Worm (Caenorhabditis elegans) whole organism, L3 larva: ENCODE measurements around the gene F38A5.2.

ENCODE experiments used
- R02D3.7 ChIP-seq: fragments of 150-350 bp; optimal IDR thresholded peaks from 2 replicates; lab custom pipeline; 2014; ENCODE audit warnings: missing biosample characterization, missing genetic modification characterization
- ZK546.5 ChIP-seq: sonication (generic microtip); optimal IDR thresholded peaks from 2 replicates; lab custom pipeline; 2017; ENCODE audit warnings: missing biosample characterization, missing genetic modification characterization
- ceh-28 ChIP-seq: fragments of 150-350 bp; optimal IDR thresholded peaks from 2 replicates; lab custom pipeline; 2014; ENCODE audit warnings: missing biosample characterization, missing genetic modification reagents, missing genetic modification characterization
- ceh-82 ChIP-seq: fragments of 150-350 bp; optimal IDR thresholded peaks from 2 replicates; lab custom pipeline; 2014; ENCODE audit warnings: missing biosample characterization, missing genetic modification characterization
- ceh-9 ChIP-seq: sonication (generic microtip); optimal IDR thresholded peaks from 2 replicates; lab custom pipeline; 2018; ENCODE audit warnings: missing biosample characterization, missing genetic modification characterization
- daf-12 ChIP-seq: fragments of 150-350 bp; optimal IDR thresholded peaks from 2 replicates; lab custom pipeline; 2014; ENCODE audit warnings: missing biosample characterization, missing genetic modification reagents, missing genetic modification characterization
- egl-5 ChIP-seq: fragments of 150-350 bp; optimal IDR thresholded peaks from 2 replicates; lab custom pipeline; 2017; ENCODE audit warnings: missing biosample characterization, missing genetic modification reagents, missing genetic modification characterization, inconsistent platforms
- elt-2 ChIP-seq: sonication (generic microtip); optimal IDR thresholded peaks from 2 replicates; lab custom pipeline; 2016; ENCODE audit warnings: missing genetic modification reagents, mild to moderate bottlenecking, missing genetic modification characterization, missing compliant biosample characterization
- elt-3 ChIP-seq, 3 experiments: fragments of 150-350 bp in 1 of 3; sonication (generic microtip) in 2 of 3; optimal IDR thresholded peaks; 2 replicates in 2 of 3; 4 replicates in 1 of 3; lab custom pipeline; 2014 to 2017; ENCODE audit warnings: missing biosample characterization in 3 of 3, missing genetic modification characterization in 3 of 3
- eor-1 ChIP-seq, 2 experiments: fragments of 150-350 bp; optimal IDR thresholded peaks; 2 replicates each; lab custom pipeline; 2014 to 2018; ENCODE audit warnings: missing biosample characterization in 2 of 2, missing genetic modification characterization in 2 of 2
- fkh-10 ChIP-seq: sonication (generic microtip); optimal IDR thresholded peaks from 2 replicates; lab custom pipeline; 2017; ENCODE audit warnings: missing biosample characterization, missing genetic modification reagents, missing genetic modification characterization
- fkh-2 ChIP-seq: fragments of 150-350 bp; optimal IDR thresholded peaks from 2 replicates; lab custom pipeline; 2014; ENCODE audit warnings: missing biosample characterization, missing genetic modification reagents, missing genetic modification characterization
- fos-1 ChIP-seq: fragments of 150-350 bp; optimal IDR thresholded peaks from 2 replicates; lab custom pipeline; 2014; ENCODE audit warnings: missing biosample characterization, missing genetic modification characterization
- hmg-11 ChIP-seq: sonication (generic microtip); optimal IDR thresholded peaks from 2 replicates; lab custom pipeline; 2016; ENCODE audit warnings: missing genetic modification characterization, missing compliant biosample characterization
- jun-1 ChIP-seq: fragments of 150-350 bp; optimal IDR thresholded peaks from 2 replicates; lab custom pipeline; 2014; ENCODE audit warnings: missing biosample characterization, missing genetic modification reagents, missing genetic modification characterization
- lin-15B ChIP-seq: fragments of 150-350 bp; optimal IDR thresholded peaks from 2 replicates; lab custom pipeline; 2014; ENCODE audit warnings: missing biosample characterization, missing genetic modification characterization
- lin-39 ChIP-seq: fragments of 150-350 bp; optimal IDR thresholded peaks from 2 replicates; lab custom pipeline; 2018; ENCODE audit warnings: missing biosample characterization, missing genetic modification reagents, missing genetic modification characterization
- lsy-12 ChIP-seq: sonication (generic microtip); optimal IDR thresholded peaks from 2 replicates; lab custom pipeline; 2016; ENCODE audit warnings: mild to moderate bottlenecking, missing genetic modification characterization, missing compliant biosample characterization
- mdl-1 ChIP-seq: fragments of 150-350 bp; optimal IDR thresholded peaks from 2 replicates; lab custom pipeline; 2014; ENCODE audit warnings: missing biosample characterization, missing genetic modification characterization
- mml-1 ChIP-seq: fragments of 150-350 bp; sonication (generic microtip); optimal IDR thresholded peaks from 3 replicates; lab custom pipeline; 2014; ENCODE audit warnings: missing biosample characterization, missing genetic modification characterization
- nfya-1 ChIP-seq: sonication (generic microtip); optimal IDR thresholded peaks from 2 replicates; lab custom pipeline; 2017; ENCODE audit warnings: missing genetic modification characterization, mild to moderate bottlenecking, missing compliant biosample characterization, antibody characterized with exemption, moderate library complexity; ENCODE audit not compliant: insufficient read depth
- nhr-12 ChIP-seq: fragments of 150-350 bp; optimal IDR thresholded peaks from 2 replicates; lab custom pipeline; 2014; ENCODE audit warnings: missing biosample characterization, missing genetic modification characterization
- nhr-23 ChIP-seq: fragments of 150-350 bp; optimal IDR thresholded peaks from 2 replicates; lab custom pipeline; 2014; ENCODE audit warnings: missing biosample characterization, missing genetic modification reagents, missing genetic modification characterization
- nhr-25 ChIP-seq: sonication (generic microtip); optimal IDR thresholded peaks from 2 replicates; lab custom pipeline; 2017; ENCODE audit warnings: missing biosample characterization, missing genetic modification characterization
- nhr-43 ChIP-seq: sonication (generic microtip); optimal IDR thresholded peaks from 2 replicates; lab custom pipeline; 2016; ENCODE audit warnings: mild to moderate bottlenecking, missing genetic modification characterization, missing compliant biosample characterization; ENCODE audit not compliant: poor library complexity, severe bottlenecking
- nhr-67 ChIP-seq: fragments of 150-350 bp; optimal IDR thresholded peaks from 2 replicates; lab custom pipeline; 2014; ENCODE audit warnings: missing biosample characterization, missing genetic modification characterization
- nhr-76 ChIP-seq: fragments of 150-350 bp; sonication (generic microtip); optimal IDR thresholded peaks from 5 replicates; lab custom pipeline; 2014; ENCODE audit warnings: missing biosample characterization, missing genetic modification characterization
- nhr-77 ChIP-seq: fragments of 150-350 bp; optimal IDR thresholded peaks from 2 replicates; lab custom pipeline; 2014; ENCODE audit warnings: missing biosample characterization, missing genetic modification characterization
- pha-4 ChIP-seq: fragments of 150-350 bp; optimal IDR thresholded peaks from 2 replicates; lab custom pipeline; 2014; ENCODE audit warnings: missing biosample characterization, missing genetic modification reagents, missing genetic modification characterization
- pqm-1 ChIP-seq: fragments of 150-350 bp; optimal IDR thresholded peaks from 2 replicates; lab custom pipeline; 2017; ENCODE audit warnings: missing biosample characterization, missing genetic modification characterization, inconsistent platforms
- sea-2 ChIP-seq: fragments of 150-350 bp; sonication (generic microtip); optimal IDR thresholded peaks from 4 replicates; lab custom pipeline; 2014; ENCODE audit warnings: missing biosample characterization, missing genetic modification reagents, missing genetic modification characterization
- skn-1 ChIP-seq: fragments of 150-350 bp; optimal IDR thresholded peaks from 2 replicates; lab custom pipeline; 2014; ENCODE audit warnings: missing biosample characterization, missing genetic modification characterization
- unc-62 ChIP-seq: fragments of 150-350 bp; sonication (generic microtip); optimal IDR thresholded peaks from 4 replicates; lab custom pipeline; 2014; ENCODE audit warnings: missing biosample characterization, missing genetic modification reagents, missing genetic modification characterization
- ztf-4 ChIP-seq: fragments of 150-350 bp; optimal IDR thresholded peaks from 2 replicates; lab custom pipeline; 2014; ENCODE audit warnings: missing biosample characterization, missing genetic modification characterization

Gene F38A5.2

ce11 chrIV:6576728-6577101 lies 8.5 kb downstream of the F38A5.2 start:
- TF ChIP-seq nhr-23 (tag; lab: Kevin White, UChicago) (peak; percentile 76), elt-2 (tag; lab: Kevin White, UChicago) (peak; percentile 53), hmg-11 (tag; lab: Kevin White, UChicago) (peak; percentile 58), pha-4 (peak; percentile 80), R02D3.7 (peak; percentile 12), nhr-43 (peak; percentile 43), pqm-1 (tag; lab: Kevin White, UChicago) (peak; percentile 50), lin-15B (tag; lab: Kevin White, UChicago) (peak; percentile 30), jun-1 (tag; lab: Kevin White, UChicago) (peak; percentile 17), ceh-28 (peak; percentile 3), eor-1 (tag; optimal IDR thresholded peaks at IDR 0.05; lab: Kevin White, UChicago) (no peak), nhr-25 (tag; lab: Kevin White, UChicago) (peak; percentile 81), lsy-12 (peak; percentile 11), elt-3 (tag; optimal IDR thresholded peaks at IDR 0.05; lab: Kevin White, UChicago) (no peak), fos-1 (tag; lab: Kevin White, UChicago) (no peak), nfya-1 (tag; lab: Kevin White, UChicago) (peak; percentile 59), egl-5 (no peak)
- TF ChIP-seq, all 47 proteins: peak for 13

ce11 chrIV:6575959-6576727 lies 9.1 kb downstream of the F38A5.2 start:
- TF ChIP-seq ceh-9 (tag; lab: Kevin White, UChicago) (no peak), pqm-1 (tag; lab: Kevin White, UChicago) (no peak), unc-62 (no peak), mml-1 (no peak), pha-4 (peak; percentile 74)
- TF ChIP-seq, all 47 proteins: peak for 1

DNA sequence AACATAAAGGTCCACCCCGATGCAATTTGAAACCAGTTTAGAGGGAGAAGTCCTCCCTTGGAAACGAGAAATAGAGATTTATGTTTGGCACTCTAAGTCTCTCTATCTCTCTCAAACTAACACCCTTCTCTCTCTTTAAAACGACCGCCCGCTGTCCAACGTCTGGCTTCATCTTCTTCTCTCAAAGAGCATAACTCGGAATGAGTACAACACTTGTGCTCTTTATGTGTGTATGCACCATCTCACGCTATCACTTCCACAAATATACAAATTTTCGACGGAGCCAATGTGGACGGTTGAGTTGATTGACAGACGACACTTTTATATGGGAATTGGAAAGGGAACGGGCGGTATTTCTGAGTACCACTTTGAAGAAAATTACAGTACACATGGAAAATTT lies 10.9 kb downstream of the F38A5.2 start:
- no peak for TF ChIP-seq eor-1 (tag; optimal IDR thresholded peaks at IDR 0.05; lab: Kevin White, UChicago)
- TF ChIP-seq R02D3.7: no peak
- TF ChIP-seq lin-39 (tag; lab: Kevin White, UChicago): peak; percentile 8
- no peak for TF ChIP-seq sea-2 (GFP tag; lab: Kevin White, UChicago)
- no peak for TF ChIP-seq nhr-77 (tag; lab: Kevin White, UChicago)
- TF ChIP-seq mdl-1 (tag; lab: Kevin White, UChicago): no peak
- no peak for TF ChIP-seq mml-1
- peak; percentile 44 for TF ChIP-seq elt-2 (tag; lab: Kevin White, UChicago)
- TF ChIP-seq hmg-11 (tag; lab: Kevin White, UChicago): peak; percentile 26
- TF ChIP-seq ztf-4 (tag; lab: Kevin White, UChicago): no peak
- TF ChIP-seq daf-12: no peak
- peak; percentile 38 for TF ChIP-seq pqm-1 (tag; lab: Kevin White, UChicago)
- no peak for TF ChIP-seq nhr-25 (tag; lab: Kevin White, UChicago)
- peak; percentile 0 for TF ChIP-seq nfya-1 (tag; lab: Kevin White, UChicago)
- TF ChIP-seq, all 47 proteins: peak for 5

DNA sequence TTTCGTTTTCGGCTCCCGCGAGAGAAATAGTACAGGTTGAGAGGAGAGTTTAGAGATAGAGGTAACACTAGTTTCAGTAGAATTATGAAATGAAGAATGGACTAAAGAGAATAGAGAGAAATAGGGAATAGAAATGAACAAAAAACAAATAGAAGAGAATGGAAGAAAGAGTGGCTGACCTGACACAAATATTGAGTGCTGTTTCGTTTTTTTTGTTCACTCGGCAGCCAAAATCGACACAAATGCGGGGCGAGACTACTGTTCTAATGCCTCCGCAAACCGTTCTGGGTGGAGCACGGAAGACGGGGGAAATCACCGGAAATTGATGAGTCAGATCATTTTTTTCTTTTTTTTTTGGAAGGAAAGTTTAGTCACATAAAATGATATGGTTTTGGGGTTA lies 12.5 kb downstream of the F38A5.2 start:
- TF ChIP-seq nhr-76 (tag; lab: Kevin White, UChicago) (no peak), pha-4 (peak; percentile 59)

DNA sequence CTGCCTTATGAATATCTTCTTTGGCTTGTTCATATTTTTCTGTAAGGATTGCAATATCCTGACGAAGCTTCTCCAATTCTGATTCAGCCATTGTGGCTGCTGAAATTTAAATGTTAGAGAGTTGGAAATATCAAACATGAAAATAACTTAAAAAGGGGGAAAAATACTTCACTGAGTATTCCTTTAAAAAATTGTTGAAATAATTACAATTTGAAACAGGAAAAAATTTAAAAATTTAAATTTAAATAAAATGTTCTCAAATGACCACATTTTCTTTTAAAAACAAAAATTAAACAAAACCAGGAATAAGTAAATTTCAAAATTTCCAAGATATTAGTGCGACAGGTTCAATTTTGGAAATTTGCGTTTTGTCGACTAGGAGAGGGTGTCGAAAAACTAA lies 13.0 kb downstream of the F38A5.2 start, which contains the start of gene bicd-1:
TSS of gene bicd-1 (minus strand) at position 101 of the 400 bp plus-strand sequence.
- TF ChIP-seq pha-4 (no peak), nhr-76 (tag; lab: Kevin White, UChicago) (no peak), ceh-82 (tag; lab: Kevin White, UChicago) (no peak), sea-2 (GFP tag; lab: Kevin White, UChicago) (no peak), elt-3 (tag; optimal IDR thresholded peaks at IDR 0.05; lab: Kevin White, UChicago) (no peak), nhr-12 (no peak), skn-1 (no peak), nhr-43 (no peak), mml-1 (no peak), hmg-11 (tag; lab: Kevin White, UChicago) (no peak), eor-1 (tag; optimal IDR thresholded peaks at IDR 0.05; lab: Kevin White, UChicago) (no peak), fkh-2 (tag; lab: Kevin White, UChicago) (no peak), fkh-10 (GFP tag; lab: Kevin White, UChicago) (no peak), ZK546.5 (tag; lab: Kevin White, UChicago) (no peak), nhr-67 (tag; lab: Kevin White, UChicago) (no peak)
